Worm (Caenorhabditis elegans) whole organism, L4 larva: Measurements from ENCODE around the gene Y38E10A.28.

ENCODE experiments used
- D1046.2 ChIP-seq: fragments of 200-800 bp; sonication (Bioruptor generic); IDR thresholded peaks from 2 replicates; pipeline ENCODE4 v1.3.6; 2022; ENCODE audit warnings: missing genetic modification characterization, missing compliant biosample characterization
- F37D6.2 ChIP-seq: sonication (generic microtip); optimal IDR thresholded peaks from 2 replicates; lab custom pipeline; 2016; ENCODE audit warnings: mild to moderate bottlenecking, missing genetic modification characterization, missing compliant biosample characterization
- F44E2.7 ChIP-seq: fragments of 200-800 bp; sonication (Bioruptor generic); IDR thresholded peaks from 2 replicates; pipeline ENCODE4 v2.1.2; 2022; ENCODE audit warnings: missing genetic modification characterization, missing compliant biosample characterization
- F49E8.2 ChIP-seq: sonication (generic microtip); optimal IDR thresholded peaks from 2 replicates; lab custom pipeline; 2016; ENCODE audit warnings: missing compliant biosample characterization, mild to moderate bottlenecking, missing genetic modification characterization, borderline replicate concordance
- R02D3.7 ChIP-seq: fragments of 150-350 bp; sonication (generic microtip); optimal IDR thresholded peaks from 3 replicates; lab custom pipeline; 2014; ENCODE audit warnings: missing biosample characterization, missing genetic modification characterization
- T20F7.1 ChIP-seq: fragments of 200-800 bp; sonication (Bioruptor generic); optimal IDR thresholded peaks from 2 replicates; lab custom pipeline; 2018; ENCODE audit warnings: mild to moderate bottlenecking, missing genetic modification characterization, missing compliant biosample characterization
- Y5F2A.4 ChIP-seq: fragments of 200-800 bp; sonication (Bioruptor generic); optimal IDR thresholded peaks from 2 replicates; lab custom pipeline; 2018; ENCODE audit warnings: mild to moderate bottlenecking, missing genetic modification characterization, missing compliant biosample characterization
- aha-1 ChIP-seq: fragments of 150-350 bp; peaks from one replicate; lab custom pipeline; 2014; ENCODE audit warnings: missing biosample characterization, missing genetic modification characterization
- aly-2 ChIP-seq: sonication (generic microtip); optimal IDR thresholded peaks from 2 replicates; lab custom pipeline; 2018; ENCODE audit warnings: missing biosample characterization, missing genetic modification characterization
- attf-4 ChIP-seq: sonication (generic microtip); optimal IDR thresholded peaks from 3 replicates; lab custom pipeline; 2017; ENCODE audit warnings: missing biosample characterization, missing genetic modification characterization
- ceh-28 ChIP-seq: fragments of 150-350 bp; optimal IDR thresholded peaks from 2 replicates; lab custom pipeline; 2014; ENCODE audit warnings: missing biosample characterization, missing genetic modification reagents, missing genetic modification characterization
- ceh-82 ChIP-seq: sonication (generic microtip); optimal IDR thresholded peaks from 2 replicates; lab custom pipeline; 2017; ENCODE audit warnings: missing biosample characterization, missing genetic modification characterization
- ces-1 ChIP-seq: fragments of 150-350 bp; sonication (generic microtip); optimal IDR thresholded peaks from 4 replicates; lab custom pipeline; 2014; ENCODE audit warnings: missing biosample characterization, missing genetic modification reagents, missing genetic modification characterization
- cey-2 ChIP-seq: sonication (generic microtip); optimal IDR thresholded peaks from 3 replicates; lab custom pipeline; 2017; ENCODE audit warnings: missing genetic modification characterization, mild to moderate bottlenecking, missing compliant biosample characterization, antibody characterized with exemption, borderline replicate concordance; ENCODE audit not compliant: insufficient read depth
- daf-12 ChIP-seq: fragments of 150-350 bp; optimal IDR thresholded peaks from 2 replicates; lab custom pipeline; 2014; ENCODE audit warnings: missing biosample characterization, missing genetic modification reagents, missing genetic modification characterization
- daf-19 ChIP-seq: fragments of 200-800 bp; sonication (Bioruptor generic); conservative IDR thresholded peaks from 2 replicates; pipeline ENCODE4 v1.3.6; 2022; ENCODE audit warnings: missing genetic modification characterization, missing compliant biosample characterization
- dmd-9 ChIP-seq: fragments of 200-800 bp; sonication (Bioruptor generic); IDR thresholded peaks from 2 replicates; pipeline ENCODE4 v1.3.6; 2022; ENCODE audit warnings: missing genetic modification reagents, missing genetic modification characterization, missing compliant biosample characterization
- dve-1 ChIP-seq: sonication (generic microtip); optimal IDR thresholded peaks from 2 replicates; lab custom pipeline; 2017; ENCODE audit warnings: antibody characterized with exemption, mild to moderate bottlenecking, missing genetic modification characterization, missing compliant biosample characterization; ENCODE audit not compliant: insufficient read depth
- fkh-10 ChIP-seq: fragments of 150-350 bp; optimal IDR thresholded peaks from 2 replicates; lab custom pipeline; 2014; ENCODE audit warnings: missing biosample characterization, missing genetic modification reagents, missing genetic modification characterization
- hif-1 ChIP-seq, 2 experiments: sonication (generic microtip); optimal IDR thresholded peaks; 2 replicates each; lab custom pipeline; 2016 to 2017; ENCODE audit warnings: missing compliant biosample characterization in 2 of 2, missing genetic modification characterization in 2 of 2, missing genetic modification reagents in 2 of 2, missing genotype in 2 of 2, mild to moderate bottlenecking in 1 of 2
- hmg-1.1 ChIP-seq: fragments of 200-800 bp; sonication (Bioruptor generic); IDR thresholded peaks from 2 replicates; pipeline ENCODE4 v1.3.6; 2022; ENCODE audit warnings: missing genetic modification reagents, missing genetic modification characterization, missing compliant biosample characterization
- jun-1 ChIP-seq: fragments of 150-350 bp; optimal IDR thresholded peaks from 2 replicates; lab custom pipeline; 2014; ENCODE audit warnings: missing biosample characterization, missing genetic modification reagents, missing genetic modification characterization
- lim-7 ChIP-seq: fragments of 200-800 bp; sonication (Bioruptor generic); IDR thresholded peaks from 2 replicates; pipeline ENCODE4 v1.3.6; 2022; ENCODE audit warnings: missing genetic modification characterization, missing compliant biosample characterization
- lin-1 ChIP-seq: fragments of 200-800 bp; sonication (Bioruptor generic); IDR thresholded peaks from 2 replicates; pipeline ENCODE4 v1.3.6; 2022; ENCODE audit warnings: missing genetic modification reagents, missing genetic modification characterization, missing compliant biosample characterization
- lin-29 ChIP-seq: fragments of 200-800 bp; sonication (Bioruptor generic); IDR thresholded peaks from 2 replicates; pipeline ENCODE4 v1.3.6; 2022; ENCODE audit warnings: missing genetic modification reagents, missing genetic modification characterization, missing compliant biosample characterization
- lir-3 ChIP-seq: sonication (generic microtip); optimal IDR thresholded peaks from 2 replicates; lab custom pipeline; 2016; ENCODE audit warnings: mild to moderate bottlenecking, missing genetic modification characterization, missing compliant biosample characterization
- lsy-2 ChIP-seq, 2 experiments: fragments of 150-350 bp in 1 of 2; sonication (generic microtip) in 1 of 2; optimal IDR thresholded peaks; 2 replicates each; lab custom pipeline; 2014 to 2017; ENCODE audit warnings: missing biosample characterization in 2 of 2, missing genetic modification characterization in 2 of 2
- madf-5 ChIP-seq, 2 experiments: fragments of 200-800 bp; sonication (Bioruptor generic); IDR thresholded peaks; 2 replicates each; pipeline ENCODE4 v1.3.6; 2022; ENCODE audit warnings: missing compliant biosample characterization in 2 of 2, missing genetic modification characterization in 2 of 2
- mxl-3 ChIP-seq: fragments of 200-800 bp; sonication (Bioruptor generic); optimal IDR thresholded peaks from 2 replicates; lab custom pipeline; 2018; ENCODE audit warnings: mild to moderate bottlenecking, missing genetic modification characterization, missing compliant biosample characterization
- nhr-111 ChIP-seq: fragments of 200-800 bp; sonication (Bioruptor generic); optimal IDR thresholded peaks from 2 replicates; lab custom pipeline; 2018; ENCODE audit warnings: mild to moderate bottlenecking, missing genetic modification characterization, missing compliant biosample characterization
- nhr-25 ChIP-seq: sonication (generic microtip); optimal IDR thresholded peaks from 2 replicates; lab custom pipeline; 2017; ENCODE audit warnings: missing genetic modification characterization, mild to moderate bottlenecking, missing compliant biosample characterization, antibody characterized with exemption, moderate library complexity, borderline replicate concordance; ENCODE audit not compliant: insufficient read depth
- nhr-28 ChIP-seq: fragments of 150-350 bp; optimal IDR thresholded peaks from 2 replicates; lab custom pipeline; 2014; ENCODE audit warnings: missing biosample characterization, missing genetic modification characterization
- nhr-41 ChIP-seq: fragments of 200-800 bp; sonication (Bioruptor generic); IDR thresholded peaks from 2 replicates; pipeline ENCODE4 v1.3.6; 2022; ENCODE audit warnings: missing genetic modification reagents, missing genetic modification characterization, missing compliant biosample characterization
- nhr-42 ChIP-seq: fragments of 200-800 bp; sonication (Bioruptor generic); IDR thresholded peaks from 2 replicates; pipeline ENCODE4 v1.3.6; 2022; ENCODE audit warnings: missing genetic modification characterization, missing compliant biosample characterization
- nhr-6 ChIP-seq: fragments of 150-350 bp; optimal IDR thresholded peaks from 2 replicates; lab custom pipeline; 2014; ENCODE audit warnings: missing biosample characterization, missing genetic modification characterization
- nhr-77 ChIP-seq: fragments of 150-350 bp; optimal IDR thresholded peaks from 2 replicates; lab custom pipeline; 2014; ENCODE audit warnings: missing biosample characterization, missing genetic modification characterization
- pha-4 ChIP-seq, 2 experiments: fragments of 150-350 bp in 1 of 2; fragments of 200-800 bp in 1 of 2; sonication (Bioruptor generic) in 1 of 2; IDR thresholded peaks in 1 of 2; optimal IDR thresholded peaks in 1 of 2; 2 replicates each; pipeline versions ENCODE4 v1.3.6 to Lab custom; 2014 to 2022; ENCODE audit warnings: missing genetic modification characterization in 2 of 2, missing genetic modification reagents in 2 of 2, missing biosample characterization in 1 of 2, missing compliant biosample characterization in 1 of 2
- php-3 ChIP-seq: fragments of 200-800 bp; sonication (Bioruptor generic); IDR thresholded peaks from 2 replicates; pipeline ENCODE4 v1.3.6; 2022; ENCODE audit warnings: missing genetic modification reagents, missing genetic modification characterization, missing compliant biosample characterization
- rbr-2 ChIP-seq: sonication (generic microtip); optimal IDR thresholded peaks from 2 replicates; lab custom pipeline; 2016; ENCODE audit warnings: missing genotype, missing genetic modification characterization, missing compliant biosample characterization
- set-16 ChIP-seq: fragments of 200-800 bp; sonication (Bioruptor generic); IDR thresholded peaks from 2 replicates; pipeline ENCODE4 v1.3.6; 2022; ENCODE audit warnings: missing genetic modification reagents, missing genetic modification characterization, missing compliant biosample characterization
- tag-97 ChIP-seq: fragments of 200-800 bp; sonication (Bioruptor generic); IDR thresholded peaks from 2 replicates; pipeline ENCODE4 v1.3.6; 2022; ENCODE audit warnings: missing genetic modification characterization, missing compliant biosample characterization
- tra-1 ChIP-seq: fragments of 200-800 bp; sonication (Bioruptor generic); IDR thresholded peaks from 2 replicates; pipeline ENCODE4 v1.3.6; 2022; ENCODE audit warnings: missing genetic modification reagents, missing genetic modification characterization, missing compliant biosample characterization
- unc-130 ChIP-seq: sonication (generic microtip); optimal IDR thresholded peaks from 2 replicates; lab custom pipeline; 2016; ENCODE audit warnings: missing genetic modification reagents, missing genetic modification characterization, missing compliant biosample characterization
- vab-7 ChIP-seq: fragments of 200-800 bp; sonication (Bioruptor generic); IDR thresholded peaks from 2 replicates; pipeline ENCODE4 v1.3.6; 2022; ENCODE audit warnings: missing genetic modification reagents, missing genetic modification characterization, missing compliant biosample characterization
- zag-1 ChIP-seq: fragments of 150-350 bp; optimal IDR thresholded peaks from 2 replicates; lab custom pipeline; 2014; ENCODE audit warnings: missing biosample characterization, missing genetic modification characterization
- zip-2 ChIP-seq: fragments of 150-350 bp; optimal IDR thresholded peaks from 2 replicates; lab custom pipeline; 2014; ENCODE audit warnings: missing biosample characterization, missing genetic modification characterization

Y38E10A.28 gene

ce11 chrII:12677975-12678866 lies 48.7 kb downstream of the Y38E10A.28 start (continued):
- no peak for TF ChIP-seq tag-97 (GFP tag; lab: Robert Waterston, UW)
- TF ChIP-seq lin-1 (GFP tag; lab: Robert Waterston, UW), result 0 out of 2 replicates have a peak, but pooled peaks have one; percentile 24
- TF ChIP-seq nhr-28 (tag; lab: Kevin White, UChicago), result peak; percentile 26
- peak; percentile 65 for TF ChIP-seq mxl-3
- peak; percentile 67 for TF ChIP-seq F49E8.2 (tag; lab: Kevin White, UChicago)
- no peak for TF ChIP-seq zag-1 (tag; lab: Kevin White, UChicago)
- TF ChIP-seq rbr-2 (tag; lab: Kevin White, UChicago), result peak; percentile 66
- TF ChIP-seq tra-1, result peak; percentile 13; the same call in 1 of the 2 replicates
- peak; percentile 96 for TF ChIP-seq T20F7.1
- peak; percentile 66 for TF ChIP-seq ceh-28
- TF ChIP-seq zip-2 (tag; lab: Kevin White, UChicago), result peak; percentile 47
- 0 out of 2 replicates have a peak, but pooled peaks have one; percentile 54 for TF ChIP-seq php-3 (GFP tag; lab: Robert Waterston, UW)
- TF ChIP-seq R02D3.7, result peak; percentile 16
- TF ChIP-seq nhr-41 (GFP tag; lab: Robert Waterston, UW), result no peak
- TF ChIP-seq, all 104 proteins: peak for 68

DNA sequence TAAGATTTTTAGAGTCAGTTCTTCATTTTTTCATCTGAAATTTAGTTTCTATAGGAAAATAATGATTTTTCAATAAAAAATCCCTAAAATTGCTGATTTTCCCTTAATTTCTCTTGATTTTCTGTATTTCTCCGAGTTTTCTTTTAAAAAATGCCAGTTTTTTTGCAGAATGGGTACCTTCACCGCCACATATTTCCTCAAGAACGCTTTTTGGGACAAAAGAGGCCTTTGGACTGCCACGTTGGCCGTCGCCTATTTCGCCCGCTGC lies 49.3 kb downstream of the Y38E10A.28 start, which contains the start of gene Y38E10A.24:
Y38E10A.24 (plus strand) TSS at position 169 of the 268 bp plus-strand sequence.
- TF ChIP-seq madf-5 (GFP tag; IDR thresholded peaks at IDR 0.05; lab: Robert Waterston, UW) (no peak), cey-2 (tag; lab: Kevin White, UChicago) (no peak), aha-1 (tag; lab: Kevin White, UChicago) (no peak), aly-2 (tag; lab: Kevin White, UChicago) (no peak), daf-19 (GFP tag; lab: Robert Waterston, UW) (no peak), nhr-42 (GFP tag; lab: Robert Waterston, UW) (no peak), pha-4 (GFP tag; IDR thresholded peaks at IDR 0.05; lab: Robert Waterston, UW) (no peak), pha-4 (tag; optimal IDR thresholded peaks at IDR 0.05; lab: Kevin White, UChicago) (no peak), daf-12 (tag; lab: Kevin White, UChicago) (no peak), lsy-2 (tag; optimal IDR thresholded peaks at IDR 0.05; lab: Kevin White, UChicago) (no peak), fkh-10 (GFP tag; lab: Kevin White, UChicago) (no peak), F37D6.2 (tag; lab: Kevin White, UChicago) (no peak), mxl-3 (no peak), D1046.2 (no peak)
- TF ChIP-seq, all 104 proteins: peak for 0

DNA sequence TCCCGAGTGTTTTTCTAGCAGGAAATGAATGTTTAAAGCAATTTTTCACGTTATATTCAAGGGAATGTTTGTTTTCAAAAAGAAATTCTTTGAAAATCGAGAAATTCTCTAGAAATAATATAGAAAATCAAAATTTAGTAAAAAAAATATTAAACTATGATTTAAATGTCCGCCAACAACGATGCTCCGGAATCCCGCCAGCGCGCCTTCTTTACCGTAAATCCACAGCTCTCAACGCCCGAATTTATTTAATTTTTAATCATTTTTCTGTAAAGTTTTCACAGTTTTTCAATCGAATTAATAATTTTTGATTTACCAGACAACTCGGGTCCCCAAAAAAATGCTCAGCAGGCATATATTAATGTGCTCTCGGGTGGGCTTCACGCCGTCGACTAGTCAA lies 50.1 kb downstream of the Y38E10A.28 start, which contains the start of the genes Y38E10A.33 and cox-10:
Y38E10A.33 (minus strand) TSS at position 12 of the 400 bp plus-strand sequence.
cox-10 (plus strand) TSS at position 320 of the 400 bp plus-strand sequence.
- TF ChIP-seq lir-3 (tag; lab: Kevin White, UChicago) (no peak), vab-7 (no peak), unc-130 (GFP tag; lab: Kevin White, UChicago) (no peak), lin-29 (GFP tag; lab: Robert Waterston, UW) (no peak), lim-7 (GFP tag; lab: Robert Waterston, UW) (no peak), dmd-9 (GFP tag; lab: Robert Waterston, UW) (no peak), jun-1 (no peak), pha-4 (GFP tag; IDR thresholded peaks at IDR 0.05; lab: Robert Waterston, UW) (no peak), pha-4 (tag; optimal IDR thresholded peaks at IDR 0.05; lab: Kevin White, UChicago) (no peak), zip-2 (tag; lab: Kevin White, UChicago) (no peak), hmg-1.1 (GFP tag; lab: Robert Waterston, UW) (0 out of 2 replicates have a peak, but pooled peaks have one; percentile 38), nhr-25 (no peak), ceh-82 (tag; lab: Kevin White, UChicago) (no peak), nhr-6 (tag; lab: Kevin White, UChicago) (no peak), nhr-77 (no peak), Y5F2A.4 (GFP tag; lab: Kevin White, UChicago) (no peak), ces-1 (no peak), nhr-111 (GFP tag; lab: Kevin White, UChicago) (no peak), set-16 (GFP tag; lab: Robert Waterston, UW) (no peak), F44E2.7 (GFP tag; lab: Robert Waterston, UW) (no peak), T20F7.1 (peak; percentile 98), dve-1 (tag; lab: Kevin White, UChicago) (peak; percentile 45), madf-5 (GFP tag; IDR thresholded peaks at IDR 0.05; lab: Robert Waterston, UW) (no peak), attf-4 (tag; lab: Kevin White, UChicago) (no peak), hif-1 (tag; optimal IDR thresholded peaks at IDR 0.05; lab: Kevin White, UChicago) (no peak)
